Fruit fly (Drosophila melanogaster) whole organism, adult: ENCODE data around the gene Tbh.

Source experiments
- CG11617 ChIP-seq: fragments of 200-800 bp; sonication (Bioruptor generic); optimal IDR thresholded peaks from 2 replicates; lab custom pipeline; 2017; ENCODE audit warnings: mild to moderate bottlenecking, missing biosample characterization, missing genetic modification reagents, missing genetic modification characterization
- CG12768 ChIP-seq: fragments of 200-800 bp; sonication (Bioruptor generic); optimal IDR thresholded peaks from 2 replicates; lab custom pipeline; 2017; ENCODE audit warnings: missing biosample characterization, missing genetic modification characterization, mild to moderate bottlenecking, moderate library complexity, missing genetic modification reagents
- CG14711 ChIP-seq: fragments of 200-800 bp; sonication (Bioruptor generic); optimal IDR thresholded peaks from 2 replicates; lab custom pipeline; 2018; ENCODE audit warnings: missing biosample characterization, mild to moderate bottlenecking, missing genetic modification characterization, moderate library complexity
- CG1620 ChIP-seq: fragments of 200-800 bp; sonication (Bioruptor generic); optimal IDR thresholded peaks from 2 replicates; lab custom pipeline; 2016; ENCODE audit warnings: missing biosample characterization, missing genetic modification characterization
- CG33017 ChIP-seq: fragments of 200-800 bp; sonication (Bioruptor generic); optimal IDR thresholded peaks from 2 replicates; lab custom pipeline; 2018; ENCODE audit warnings: missing biosample characterization, mild to moderate bottlenecking, missing genetic modification characterization, moderate library complexity
- CG5204 ChIP-seq: fragments of 200-800 bp; sonication (Bioruptor generic); optimal IDR thresholded peaks from 2 replicates; lab custom pipeline; 2016; ENCODE audit warnings: missing biosample characterization, missing genetic modification characterization
- CG7045 ChIP-seq: fragments of 200-800 bp; sonication (Bioruptor generic); optimal IDR thresholded peaks from 2 replicates; lab custom pipeline; 2017; ENCODE audit warnings: missing biosample characterization, mild to moderate bottlenecking, missing genetic modification characterization
- CG7101 ChIP-seq: fragments of 200-800 bp; sonication (Bioruptor generic); optimal IDR thresholded peaks from 2 replicates; lab custom pipeline; 2018; ENCODE audit warnings: missing biosample characterization, mild to moderate bottlenecking, missing genetic modification characterization, moderate library complexity
- Clk ChIP-seq: fragments of 200-800 bp; sonication (Bioruptor generic); optimal IDR thresholded peaks from 2 replicates; lab custom pipeline; 2017; ENCODE audit warnings: missing biosample characterization, missing genetic modification characterization
- Crg-1 ChIP-seq: fragments of 200-800 bp; sonication (Bioruptor generic); optimal IDR thresholded peaks from 2 replicates; lab custom pipeline; 2016; ENCODE audit warnings: missing biosample characterization, missing genetic modification characterization
- Hr96 ChIP-seq: fragments of 200-800 bp; sonication (Bioruptor generic); optimal IDR thresholded peaks from 2 replicates; lab custom pipeline; 2016; ENCODE audit warnings: missing biosample characterization, missing genetic modification characterization
- Mnt ChIP-seq: fragments of 200-800 bp; sonication (Bioruptor generic); optimal IDR thresholded peaks from 2 replicates; lab custom pipeline; 2016; ENCODE audit warnings: missing biosample characterization, mild to moderate bottlenecking, missing genetic modification characterization
- bab1 ChIP-seq: fragments of 200-800 bp; sonication (Bioruptor generic); optimal IDR thresholded peaks from 3 replicates; lab custom pipeline; 2019; ENCODE audit warnings: missing biosample characterization, mild to moderate bottlenecking, missing genetic modification characterization, moderate library complexity
- cic ChIP-seq: fragments of 200-800 bp; sonication (Bioruptor generic); optimal IDR thresholded peaks from 2 replicates; lab custom pipeline; 2017; ENCODE audit warnings: missing biosample characterization, mild to moderate bottlenecking, missing genetic modification characterization, moderate library complexity
- cnc ChIP-seq, 2 experiments: fragments of >200 bp; optimal IDR thresholded peaks; 2 replicates each; lab custom pipeline; 2017
- kay ChIP-seq: fragments of 200-800 bp; sonication (Bioruptor generic); peaks from one replicate; lab custom pipeline; 2016; ENCODE audit warnings: missing biosample characterization, missing genetic modification characterization, borderline replicate concordance
- ovo ChIP-seq: fragments of 200-800 bp; sonication (Bioruptor generic); optimal IDR thresholded peaks from 2 replicates; lab custom pipeline; 2016; ENCODE audit warnings: missing biosample characterization, missing genetic modification characterization
- pad ChIP-seq: fragments of 200-800 bp; sonication (Bioruptor generic); optimal IDR thresholded peaks from 3 replicates; lab custom pipeline; 2017; ENCODE audit warnings: missing biosample characterization, missing genetic modification characterization, mild to moderate bottlenecking, moderate library complexity, missing genetic modification reagents
- tj ChIP-seq: fragments of 200-800 bp; sonication (Bioruptor generic); optimal IDR thresholded peaks from 3 replicates; lab custom pipeline; 2017; ENCODE audit warnings: missing biosample characterization, mild to moderate bottlenecking, missing genetic modification characterization, moderate library complexity
- toe ChIP-seq: fragments of 200-800 bp; sonication (Bioruptor generic); optimal IDR thresholded peaks from 2 replicates; lab custom pipeline; 2016; ENCODE audit warnings: missing biosample characterization, missing genetic modification characterization

Gene Tbh

dm6 chrX:7965761-7966555, 29.5 kb upstream of the Tbh start:
- TF ChIP-seq Crg-1 (GFP tag; lab: Kevin White, UChicago) (peak; percentile 7), tj (GFP tag; lab: Kevin White, UChicago) (peak; percentile 17), CG7045 (peak; percentile 26), Mnt (GFP tag; lab: Kevin White, UChicago) (peak; percentile 14), toe (GFP tag; lab: Kevin White, UChicago) (no peak), kay (GFP tag; lab: Kevin White, UChicago) (no peak)

- TF ChIP-seq Crg-1 (GFP tag; lab: Kevin White, UChicago) (no peak), pad (GFP tag; lab: Kevin White, UChicago) (peak; percentile 94)
Observed at dm6 chrX:7967052-7967847, 28.2 kb upstream of the Tbh start.

DNA sequence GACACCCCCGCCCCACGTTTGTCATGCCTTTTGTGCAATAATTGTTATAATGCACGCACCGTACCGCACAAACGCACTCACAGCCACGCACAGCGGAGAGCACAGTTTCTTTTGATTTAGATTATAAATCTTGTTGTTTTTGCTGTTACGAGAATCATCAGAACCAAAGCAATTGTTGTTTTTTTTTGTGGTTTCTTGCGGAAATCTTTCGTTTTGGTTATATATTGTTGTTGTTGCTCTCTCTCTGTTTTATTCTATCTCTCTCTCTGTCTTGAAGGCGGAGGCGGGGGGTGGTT, 27.7 kb upstream of the Tbh start:
- no peak for TF ChIP-seq CG7101
- no peak for TF ChIP-seq CG12768
- no peak for TF ChIP-seq CG11617 (GFP tag; lab: Kevin White, UChicago)
- TF ChIP-seq cic (GFP tag; lab: Kevin White, UChicago), result no peak
- no peak for TF ChIP-seq bab1 (GFP tag; lab: Kevin White, UChicago)
- TF ChIP-seq CG33017 (tag; lab: Kevin White, UChicago), result no peak
- peak; percentile 1 for TF ChIP-seq Mnt (GFP tag; lab: Kevin White, UChicago)
- TF ChIP-seq CG14711 (tag; lab: Kevin White, UChicago), result no peak
- peak; percentile 22 for TF ChIP-seq tj (GFP tag; lab: Kevin White, UChicago)
- no peak for TF ChIP-seq Hr96
- no peak for TF ChIP-seq ovo
- TF ChIP-seq toe (GFP tag; lab: Kevin White, UChicago), result no peak
- no peak for TF ChIP-seq CG1620
- no peak for TF ChIP-seq CG5204 (GFP tag; lab: Kevin White, UChicago)

DNA sequence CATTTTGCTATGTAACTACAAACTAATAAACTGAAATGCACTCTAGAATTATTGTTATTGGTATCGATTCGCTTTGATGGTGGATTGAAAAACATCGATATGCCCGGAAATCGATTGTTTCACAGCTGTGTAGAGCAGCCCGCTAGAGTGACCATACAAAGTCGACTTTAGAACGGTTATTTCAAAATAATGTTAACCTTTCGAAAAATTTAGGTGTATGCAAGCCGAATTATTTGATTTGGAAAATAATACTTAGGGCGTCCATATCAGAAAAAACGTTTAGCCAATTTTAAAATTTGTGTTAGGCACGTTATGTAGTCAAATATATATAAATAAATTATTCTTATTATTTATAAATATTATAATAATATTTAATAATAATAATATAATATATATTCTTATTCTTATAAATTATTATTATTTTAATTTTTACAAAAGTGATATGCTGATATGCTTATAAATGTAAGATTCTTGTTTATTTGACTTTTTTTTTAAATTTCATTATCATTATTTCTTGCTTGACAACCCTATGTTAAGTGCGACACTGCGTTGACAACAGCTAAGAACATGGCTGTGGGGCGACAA, 27.2 kb upstream of the Tbh start, which contains the start of gene sws:
TSS of gene sws (minus strand) at position 22 of the 585 bp plus-strand sequence.
- TF ChIP-seq cnc (optimal IDR thresholded peaks at IDR 0.05; lab: Kevin White, UChicago) (no peak), kay (GFP tag; lab: Kevin White, UChicago) (no peak), tj (GFP tag; lab: Kevin White, UChicago) (no peak), CG7101 (peak; percentile 61), toe (GFP tag; lab: Kevin White, UChicago) (no peak), CG7045 (no peak), pad (GFP tag; lab: Kevin White, UChicago) (no peak), Clk (GFP tag; lab: Kevin White, UChicago) (no peak), Mnt (GFP tag; lab: Kevin White, UChicago) (no peak), CG11617 (GFP tag; lab: Kevin White, UChicago) (peak; percentile 38), CG14711 (tag; lab: Kevin White, UChicago) (peak; percentile 86), CG33017 (tag; lab: Kevin White, UChicago) (no peak), Crg-1 (GFP tag; lab: Kevin White, UChicago) (no peak), Hr96 (peak; percentile 52), bab1 (GFP tag; lab: Kevin White, UChicago) (peak; percentile 3), ovo (peak; percentile 9), CG5204 (GFP tag; lab: Kevin White, UChicago) (no peak), CG1620 (peak; percentile 8)

dm6 chrX:7969188-7969829, 26.2 kb upstream of the Tbh start:
- TF ChIP-seq pad (GFP tag; lab: Kevin White, UChicago) (peak; percentile 19), Hr96 (no peak), Mnt (GFP tag; lab: Kevin White, UChicago) (peak; percentile 9), CG12768 (no peak), ovo (no peak), cic (GFP tag; lab: Kevin White, UChicago) (no peak), CG5204 (GFP tag; lab: Kevin White, UChicago) (no peak), CG7045 (no peak), Clk (GFP tag; lab: Kevin White, UChicago) (no peak), toe (GFP tag; lab: Kevin White, UChicago) (no peak), CG7101 (no peak), CG33017 (tag; lab: Kevin White, UChicago) (no peak), CG11617 (GFP tag; lab: Kevin White, UChicago) (no peak), CG14711 (tag; lab: Kevin White, UChicago) (peak; percentile 5), bab1 (GFP tag; lab: Kevin White, UChicago) (peak; percentile 58), kay (GFP tag; lab: Kevin White, UChicago) (no peak), Crg-1 (GFP tag; lab: Kevin White, UChicago) (peak; percentile 54)
